Worm (Caenorhabditis elegans) whole organism, mixed stage, embryonic: Measurements from ENCODE around the gene W01B6.6.

Experiments
- ceh-39 ChIP-seq: fragments of 150-350 bp; optimal IDR thresholded peaks from 2 replicates; lab custom pipeline; 2014; ENCODE audit warnings: missing biosample characterization, missing genetic modification characterization
- pha-4 ChIP-seq: fragments of 150-350 bp; optimal IDR thresholded peaks from 2 replicates; lab custom pipeline; 2018; ENCODE audit warnings: missing biosample characterization, missing genetic modification reagents, missing genetic modification characterization

DNA sequence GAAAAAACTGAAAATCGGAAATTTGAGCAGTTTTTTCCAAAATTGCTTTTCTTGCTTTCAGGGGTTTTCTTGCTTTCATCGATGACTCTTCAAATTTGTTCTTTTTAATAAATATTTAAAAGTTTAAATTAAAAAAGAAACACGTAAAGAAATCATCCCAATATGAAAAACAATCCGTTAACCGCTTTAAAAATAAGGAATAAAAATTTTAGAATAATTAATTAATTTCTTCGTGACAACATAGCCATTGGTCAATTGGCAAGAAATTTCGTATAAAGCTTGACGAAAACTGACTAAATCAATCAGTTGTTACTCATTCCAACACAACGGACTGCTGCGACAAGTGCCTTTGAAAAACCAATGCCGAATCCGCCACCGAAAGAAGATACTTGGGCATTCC, 31.7 kb downstream of the W01B6.6 start, which contains the start of gene nsph-3.2:
- TF ChIP-seq pha-4 (no peak), ceh-39 (tag; lab: Kevin White, UChicago) (no peak)
